Fruit fly (Drosophila melanogaster): ENCODE measurements around the gene CG9853.

Gene CG9853

DNA sequence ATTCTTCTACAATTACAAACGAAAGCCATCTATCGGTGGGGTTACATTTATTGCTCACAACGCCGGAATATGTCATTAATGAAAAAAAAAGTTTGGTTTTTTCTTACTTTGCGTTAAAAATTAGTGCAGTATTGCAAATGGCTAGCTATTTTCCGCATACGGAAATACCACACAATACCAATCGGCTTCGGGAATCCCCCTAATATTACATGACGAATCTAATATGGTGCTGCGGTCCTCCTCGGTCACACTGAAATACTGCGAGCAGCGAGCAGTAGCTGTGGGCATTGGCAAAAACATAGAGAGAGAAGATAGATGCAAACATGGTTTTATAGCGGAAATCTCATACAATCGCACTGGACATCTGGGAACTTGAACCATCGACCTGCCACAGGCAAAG, 14.3 kb downstream of the CG9853 start, which contains the start of gene tub (continued):
- no peak for TF ChIP-seq z (GFP tag; IDR thresholded peaks at IDR 0.05)
- TF ChIP-seq CG17361 (GFP tag; IDR thresholded peaks at IDR 0.05): no peak; the same call in 1 of the 3 replicates
- TF ChIP-seq Stat92E (GFP tag; optimal IDR thresholded peaks at IDR 0.05): peak in 1 of 3 experiments; percentile 13
- peak; percentile 63 for TF ChIP-seq Xbp1 (GFP tag; optimal IDR thresholded peaks at IDR 0.05)
- TF ChIP-seq CG32767 (GFP tag; IDR thresholded peaks at IDR 0.05): 0 out of 2 replicates have a peak, but pooled peaks have one; percentile 39

DNA sequence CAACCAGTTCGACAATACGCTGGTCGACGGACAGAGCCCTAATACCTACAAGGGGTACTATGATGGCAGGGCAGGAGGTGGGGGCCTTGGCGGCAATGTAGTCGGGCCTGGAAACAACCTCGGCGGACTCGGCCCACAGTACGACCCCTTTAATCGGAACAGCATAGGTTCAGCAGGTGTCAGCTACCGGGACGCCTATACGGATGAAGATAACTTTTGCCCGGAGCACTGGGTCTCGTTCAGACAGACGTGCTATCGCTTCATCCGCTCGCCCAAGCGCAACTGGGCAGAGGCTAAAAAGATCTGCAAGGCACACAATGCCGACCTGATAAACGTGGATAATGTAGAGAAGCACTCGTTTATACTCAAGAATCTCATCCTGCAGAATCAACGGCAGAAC, 19.7 kb downstream of the CG9853 start:
- TF ChIP-seq slp2 (GFP tag; optimal IDR thresholded peaks at IDR 0.05) (no peak), CG1024 (GFP tag; IDR thresholded peaks at IDR 0.05) (0 out of 2 replicates have a peak, but pooled peaks have one; percentile 9), Med (GFP tag) (peak; percentile 39)

DNA sequence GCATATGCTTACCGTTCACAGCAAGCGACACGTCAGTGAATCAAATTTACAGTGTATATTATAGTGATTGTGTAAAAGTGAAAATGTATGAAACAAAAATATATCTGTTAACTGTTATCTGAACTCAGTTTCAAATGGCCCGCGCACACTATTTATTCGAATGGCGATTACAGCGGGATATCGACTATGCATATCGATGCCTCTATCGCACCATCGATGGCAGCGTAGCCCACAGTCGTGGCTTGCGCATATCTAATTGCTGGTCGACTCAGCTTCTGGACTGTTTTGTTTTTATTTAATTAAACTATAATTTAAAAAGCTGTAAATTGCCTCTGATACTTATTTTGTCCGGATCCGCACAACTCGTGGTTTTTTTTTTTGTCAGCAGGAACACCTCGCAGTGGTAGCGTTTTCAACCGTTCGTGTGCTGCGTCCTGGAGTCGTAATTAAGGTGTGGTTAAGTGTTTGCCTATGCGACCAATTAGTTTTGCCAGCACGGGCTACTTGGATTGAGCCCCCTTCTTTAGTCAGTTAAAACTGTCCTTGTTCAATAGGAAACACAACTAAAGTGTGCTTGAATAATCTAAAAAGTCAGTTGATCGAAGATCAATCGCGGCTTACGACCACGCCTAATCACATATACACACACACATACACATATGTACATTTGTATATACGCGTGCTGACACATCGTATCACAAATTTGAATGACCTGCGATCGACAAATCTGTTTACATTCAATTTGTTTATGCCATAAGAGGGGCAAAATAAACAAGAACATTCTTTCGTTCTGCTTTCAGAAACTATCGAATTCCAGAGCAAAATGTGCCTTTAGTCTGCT, 20.5 kb downstream of the CG9853 start, which contains the start of gene Cont:
TSS of gene Cont (plus strand) at position 228 of the 841 bp plus-strand sequence.
- TF ChIP-seq CG1602 (GFP tag; optimal IDR thresholded peaks at IDR 0.05) (no peak), CG4282 (GFP tag; optimal IDR thresholded peaks at IDR 0.05) (no peak), knrl (GFP tag; IDR thresholded peaks at IDR 0.05; ENCODE audit: partially characterized antibody) (peak; percentile 91), TFAM (GFP tag; optimal IDR thresholded peaks at IDR 0.05) (no peak), CG13123 (GFP tag; optimal IDR thresholded peaks at IDR 0.05) (no peak), lbe (GFP tag; optimal IDR thresholded peaks at IDR 0.05) (no peak), CG31224 (GFP tag; IDR thresholded peaks at IDR 0.05) (no peak), Dad (GFP tag; optimal IDR thresholded peaks at IDR 0.05) (no peak), Antp (GFP tag; optimal IDR thresholded peaks at IDR 0.05) (no peak), mam (GFP tag; optimal IDR thresholded peaks at IDR 0.05) (peak; percentile 36), CG1024 (GFP tag; IDR thresholded peaks at IDR 0.05) (no peak), GATAe (GFP tag; conservative IDR thresholded peaks at IDR 0.05) (no peak), schlank (tag; optimal IDR thresholded peaks at IDR 0.05) (no peak), psq (GFP tag; optimal IDR thresholded peaks at IDR 0.05) (no peak), CG2712 (tag; optimal IDR thresholded peaks at IDR 0.05) (peak; percentile 31), Atf3 (GFP tag; optimal IDR thresholded peaks at IDR 0.05) (no peak), sug (tag; optimal IDR thresholded peaks at IDR 0.05) (no peak), cas (GFP tag; IDR thresholded peaks at IDR 0.05) (no peak), Gug (GFP tag; IDR thresholded peaks at IDR 0.05) (peak; percentile 14; the same call in 1 of the 4 replicates), CG2678 (tag; optimal IDR thresholded peaks at IDR 0.05) (no peak), CG12299 (tag; optimal IDR thresholded peaks at IDR 0.05) (no peak), kay (GFP tag; optimal IDR thresholded peaks at IDR 0.05) (no peak), CG1233 (GFP tag; optimal IDR thresholded peaks at IDR 0.05) (no peak), sc (optimal IDR thresholded peaks at IDR 0.05) (no peak), sc (GFP tag; optimal IDR thresholded peaks at IDR 0.05) (no peak), CG12219 (GFP tag; optimal IDR thresholded peaks at IDR 0.05) (no peak), fd96Cb (tag; optimal IDR thresholded peaks at IDR 0.05) (no peak), unc-4 (GFP tag; IDR thresholded peaks at IDR 0.05; ENCODE audit: partially characterized antibody) (peak; percentile 94), CG6254 (GFP tag; optimal IDR thresholded peaks at IDR 0.05) (no peak), ham (GFP tag; IDR thresholded peaks at IDR 0.05) (no peak), so (GFP tag; IDR thresholded peaks at IDR 0.05) (no peak), CG10543 (GFP tag; optimal IDR thresholded peaks at IDR 0.05) (no peak), HLH54F (GFP tag; optimal IDR thresholded peaks at IDR 0.05) (no peak), CG14014 (GFP tag; IDR thresholded peaks at IDR 0.05) (no peak), Kr (GFP tag; optimal IDR thresholded peaks at IDR 0.05) (no peak), sens-2 (GFP tag; IDR thresholded peaks at IDR 0.05) (no peak), zfh2 (GFP tag; optimal IDR thresholded peaks at IDR 0.05) (no peak), CG11456 (GFP tag; IDR thresholded peaks at IDR 0.05) (no peak), CG31441 (GFP tag; IDR thresholded peaks at IDR 0.05) (no peak), Deaf1 (tag; optimal IDR thresholded peaks at IDR 0.05) (no peak)

Measured in whole organism, embryonic.